Worm (Caenorhabditis elegans): Measurements from ENCODE around the gene fbxb-44.

DNA sequence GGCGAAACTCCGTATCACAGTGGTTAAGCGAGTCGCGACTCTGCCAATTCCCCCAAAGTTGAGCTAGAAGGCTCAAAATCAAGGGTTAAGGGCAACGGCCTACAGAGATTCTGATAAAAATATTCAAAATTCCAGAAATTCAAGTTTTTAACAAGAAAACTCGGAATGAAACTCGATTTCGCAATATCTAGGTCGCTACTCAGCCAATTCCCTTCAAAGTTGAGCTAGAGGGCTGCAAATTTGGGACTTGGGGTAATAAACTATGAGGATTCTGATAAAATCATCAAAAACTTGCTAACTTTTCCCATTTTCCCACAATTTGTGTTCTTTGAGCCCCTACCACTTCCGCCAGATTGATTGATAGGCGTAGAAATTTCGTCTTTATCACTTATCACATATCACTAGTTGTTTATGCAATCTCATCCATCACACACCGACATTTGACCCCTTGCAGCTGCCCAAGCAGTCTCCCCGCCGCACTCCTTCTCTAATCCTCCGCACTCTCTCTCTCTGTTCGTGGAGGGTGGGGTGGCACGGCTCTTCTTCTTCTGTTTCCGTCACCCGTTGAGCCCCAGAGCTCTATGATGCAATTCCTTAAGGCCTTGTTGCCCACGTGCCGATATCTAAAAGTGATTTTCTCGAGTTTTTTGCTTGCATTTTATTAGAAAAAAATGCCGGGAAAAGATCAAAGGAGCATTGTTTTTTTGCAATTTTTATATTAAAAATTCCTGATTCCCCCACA is 36.9 kb upstream of the fbxb-44 start:
- peak in 2 of 3 experiments; percentile 1 to 25 for TF ChIP-seq dpl-1 (GFP tag; optimal IDR thresholded peaks at IDR 0.05)
- peak; percentile 66 for TF ChIP-seq nhr-19 (GFP tag; conservative IDR thresholded peaks at IDR 0.05)
- TF ChIP-seq ama-1 (optimal IDR thresholded peaks at IDR 0.05), result no peak
- TF ChIP-seq fkh-8 (tag; optimal IDR thresholded peaks at IDR 0.05), result peak; percentile 50
- no peak for TF ChIP-seq nhr-237 (tag; optimal IDR thresholded peaks at IDR 0.05)
- TF ChIP-seq xbp-1 (tag; optimal IDR thresholded peaks at IDR 0.05), result no peak
- TF ChIP-seq blmp-1 (tag; optimal IDR thresholded peaks at IDR 0.05), result no peak
- TF ChIP-seq pax-3 (tag; optimal IDR thresholded peaks at IDR 0.05), result no peak

Data from whole organism, L1 larva.